Worm (Caenorhabditis elegans) whole organism, L2 larva: ENCODE results near the gene nspc-12.
"Not testable (repeated sequence)": the region's sequence is repeated elsewhere in the genome, so short reads cannot be mapped to it uniquely, and the experiment has no call there.

Experiments used
- C34F6.9 ChIP-seq: fragments of 150-350 bp; optimal IDR thresholded peaks from 2 replicates; lab custom pipeline; 2014; ENCODE audit warnings: missing biosample characterization, missing genetic modification characterization
- R02D3.7 ChIP-seq: fragments of 150-350 bp; optimal IDR thresholded peaks from 2 replicates; lab custom pipeline; 2014; ENCODE audit warnings: missing biosample characterization, missing genetic modification characterization
- alr-1 ChIP-seq: fragments of 150-350 bp; optimal IDR thresholded peaks from 2 replicates; lab custom pipeline; 2014; ENCODE audit warnings: missing biosample characterization, missing genetic modification characterization
- aly-2 ChIP-seq: fragments of 150-350 bp; optimal IDR thresholded peaks from 2 replicates; lab custom pipeline; 2014; ENCODE audit warnings: missing biosample characterization, missing genetic modification characterization
- ceh-16 ChIP-seq: fragments of 150-350 bp; optimal IDR thresholded peaks from 2 replicates; lab custom pipeline; 2014; ENCODE audit warnings: missing biosample characterization, missing genetic modification characterization
- crh-2 ChIP-seq: sonication (generic microtip); optimal IDR thresholded peaks from 2 replicates; lab custom pipeline; 2017; ENCODE audit warnings: missing biosample characterization, missing genetic modification characterization
- dmd-4 ChIP-seq: sonication (generic microtip); optimal IDR thresholded peaks from 2 replicates; lab custom pipeline; 2017; ENCODE audit warnings: missing biosample characterization, missing genetic modification characterization
- elt-1 ChIP-seq: fragments of 150-350 bp; optimal IDR thresholded peaks from 2 replicates; lab custom pipeline; 2014; ENCODE audit warnings: missing biosample characterization, missing genetic modification characterization
- elt-3 ChIP-seq: sonication (generic microtip); optimal IDR thresholded peaks from 2 replicates; lab custom pipeline; 2017; ENCODE audit warnings: missing biosample characterization, missing genetic modification characterization
- lin-13 ChIP-seq: fragments of 150-350 bp; optimal IDR thresholded peaks from 2 replicates; lab custom pipeline; 2014; ENCODE audit warnings: missing biosample characterization, missing genetic modification reagents, missing genetic modification characterization
- lsy-2 ChIP-seq, 2 experiments: fragments of 150-350 bp in 1 of 2; sonication (generic microtip) in 1 of 2; optimal IDR thresholded peaks; 2 replicates each; lab custom pipeline; 2014 to 2017; ENCODE audit warnings: missing biosample characterization in 2 of 2, missing genetic modification characterization in 2 of 2
- mbf-1 ChIP-seq: sonication (generic microtip); optimal IDR thresholded peaks from 2 replicates; lab custom pipeline; 2017; ENCODE audit warnings: missing biosample characterization, missing genetic modification characterization
- nhr-10 ChIP-seq: sonication (generic microtip); optimal IDR thresholded peaks from 2 replicates; lab custom pipeline; 2017; ENCODE audit warnings: missing biosample characterization, missing genetic modification characterization
- nhr-12 ChIP-seq: fragments of 150-350 bp; optimal IDR thresholded peaks from 2 replicates; lab custom pipeline; 2014; ENCODE audit warnings: missing biosample characterization, missing genetic modification characterization
- nhr-129 ChIP-seq: fragments of 150-350 bp; optimal IDR thresholded peaks from 2 replicates; lab custom pipeline; 2014; ENCODE audit warnings: missing biosample characterization, missing genetic modification characterization
- nhr-21 ChIP-seq: fragments of 150-350 bp; optimal IDR thresholded peaks from 2 replicates; lab custom pipeline; 2014; ENCODE audit warnings: missing biosample characterization, missing genetic modification characterization
- nhr-23 ChIP-seq: fragments of 150-350 bp; optimal IDR thresholded peaks from 2 replicates; lab custom pipeline; 2014; ENCODE audit warnings: missing biosample characterization, missing genetic modification reagents, missing genetic modification characterization
- nhr-237 ChIP-seq: fragments of 150-350 bp; optimal IDR thresholded peaks from 2 replicates; lab custom pipeline; 2014; ENCODE audit warnings: missing biosample characterization, missing genetic modification characterization
- nhr-25 ChIP-seq: fragments of 150-350 bp; sonication (generic microtip); optimal IDR thresholded peaks from 3 replicates; lab custom pipeline; 2014; ENCODE audit warnings: missing biosample characterization, missing genetic modification characterization
- sma-3 ChIP-seq: sonication (generic microtip); optimal IDR thresholded peaks from 2 replicates; lab custom pipeline; 2016; ENCODE audit warnings: missing genetic modification reagents, missing genetic modification characterization, missing compliant biosample characterization
- sma-9 ChIP-seq, 2 experiments: fragments of 150-350 bp in 1 of 2; sonication (generic microtip) in 1 of 2; optimal IDR thresholded peaks; 2 replicates each; lab custom pipeline; 2014 to 2016; ENCODE audit warnings: missing genetic modification characterization in 2 of 2, mild to moderate bottlenecking in 1 of 2, missing biosample characterization in 1 of 2, missing compliant biosample characterization in 1 of 2, missing genetic modification reagents in 1 of 2, moderate library complexity in 1 of 2
- unc-55 ChIP-seq: fragments of 150-350 bp; sonication (generic microtip); optimal IDR thresholded peaks from 3 replicates; lab custom pipeline; 2014; ENCODE audit warnings: missing biosample characterization, missing genetic modification reagents, missing genetic modification characterization
- unc-62 ChIP-seq: fragments of 150-350 bp; optimal IDR thresholded peaks from 2 replicates; lab custom pipeline; 2014; ENCODE audit warnings: missing biosample characterization, missing genetic modification reagents, missing genetic modification characterization
- ztf-11 ChIP-seq: sonication (generic microtip); optimal IDR thresholded peaks from 2 replicates; lab custom pipeline; 2017; ENCODE audit warnings: missing biosample characterization, missing genetic modification characterization

The nspc-12 gene

DNA sequence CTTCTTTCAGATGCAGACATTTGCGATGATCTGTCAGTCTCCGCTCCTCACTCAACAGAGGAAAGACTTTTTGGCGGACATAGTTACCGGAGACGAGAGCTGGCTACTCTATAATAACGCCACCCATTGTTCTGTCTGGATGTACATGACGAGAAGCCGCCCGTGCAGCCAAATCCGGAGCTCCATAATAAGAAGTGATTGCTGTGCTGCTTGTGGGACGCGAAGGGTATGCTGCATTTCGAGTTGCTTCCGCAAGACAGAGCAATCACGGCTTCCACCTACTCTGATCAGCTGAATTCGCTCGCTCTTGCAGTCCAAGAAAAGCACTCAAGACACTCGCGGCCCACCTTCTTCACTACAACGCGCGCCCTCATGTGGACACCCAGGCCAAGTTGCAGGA, 42.7 kb downstream of the nspc-12 start:
- TF ChIP-seq nhr-23 (tag; lab: Kevin White, UChicago) (no peak), nhr-21 (no peak), elt-3 (no peak), sma-3 (GFP tag; lab: Kevin White, UChicago) (no peak), lsy-2 (tag; optimal IDR thresholded peaks at IDR 0.05; lab: Kevin White, UChicago) (no peak), unc-62 (GFP tag; lab: Kevin White, UChicago) (no peak), dmd-4 (tag; lab: Kevin White, UChicago) (no peak), nhr-237 (tag; lab: Kevin White, UChicago) (no peak), ceh-16 (tag; lab: Kevin White, UChicago) (no peak), mbf-1 (no peak), R02D3.7 (tag; lab: Kevin White, UChicago) (no peak), ztf-11 (tag; lab: Kevin White, UChicago) (no peak), sma-9 (GFP tag; optimal IDR thresholded peaks at IDR 0.05; lab: Kevin White, UChicago) (no peak), sma-9 (tag; optimal IDR thresholded peaks at IDR 0.05; lab: Kevin White, UChicago) (no peak), nhr-10 (tag; lab: Kevin White, UChicago) (no peak), elt-1 (tag; lab: Kevin White, UChicago) (no peak), nhr-129 (tag; lab: Kevin White, UChicago) (no peak), nhr-25 (tag; lab: Kevin White, UChicago) (no peak)

DNA sequence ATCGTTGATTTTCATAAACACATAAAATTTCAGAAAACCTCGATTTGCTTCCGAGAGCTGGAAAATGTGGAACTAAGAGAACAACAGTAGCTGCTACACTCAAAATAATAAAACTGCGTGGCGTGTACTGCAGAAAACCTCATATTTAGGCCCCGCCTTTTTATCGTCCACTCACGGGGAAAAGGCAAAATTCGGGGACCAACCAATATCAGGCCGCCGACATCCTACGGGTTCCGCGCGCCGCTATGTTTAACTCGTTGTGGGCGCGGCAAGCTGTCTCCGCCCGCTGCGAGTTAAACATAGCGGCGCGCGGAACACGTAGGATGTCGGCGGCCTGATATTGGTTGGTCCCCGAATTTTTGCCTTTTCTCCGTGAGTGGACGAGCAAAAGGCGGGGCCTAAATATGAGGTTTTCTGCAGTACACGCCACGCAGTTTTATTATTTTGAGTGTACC, 48.4 kb downstream of the nspc-12 start, which contains the start of gene F17A2.16:
F17A2.16 (plus strand) TSS at position 405 of the 455 bp plus-strand sequence.
- not testable (repeated sequence) for TF ChIP-seq ceh-16, crh-2, nhr-12 (tag; lab: Kevin White, UChicago)

DNA sequence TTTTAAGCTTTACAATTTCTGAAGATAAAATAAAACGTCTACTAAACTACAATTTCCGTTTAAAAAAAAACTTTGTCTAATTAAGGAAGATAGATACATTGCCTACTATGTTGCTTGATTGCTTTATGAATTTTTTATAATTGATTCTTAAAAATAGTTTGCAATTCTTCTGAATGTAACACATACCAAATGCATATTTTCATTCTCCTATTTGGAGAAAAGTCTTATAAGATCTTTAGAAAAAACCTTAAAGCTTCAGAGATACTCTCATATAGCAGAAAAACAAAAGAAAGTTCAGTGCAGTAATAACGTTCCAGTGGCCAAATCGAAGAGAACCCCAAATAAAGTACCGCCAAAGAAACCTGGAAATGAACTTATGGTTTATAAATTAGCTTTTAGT, 49.9 kb downstream of the nspc-12 start, which contains the start of gene phf-32:
phf-32 (plus strand) TSS at position 301 of the 400 bp plus-strand sequence.
- TF ChIP-seq lin-13 (no peak), lsy-2 (tag; optimal IDR thresholded peaks at IDR 0.05; lab: Kevin White, UChicago) (no peak), aly-2 (tag; lab: Kevin White, UChicago) (no peak), C34F6.9 (tag; lab: Kevin White, UChicago) (no peak), alr-1 (tag; lab: Kevin White, UChicago) (no peak), unc-55 (GFP tag; lab: Kevin White, UChicago) (no peak)
